Worm (Caenorhabditis elegans): Measurements from ENCODE around the gene T05H10.1.

DNA sequence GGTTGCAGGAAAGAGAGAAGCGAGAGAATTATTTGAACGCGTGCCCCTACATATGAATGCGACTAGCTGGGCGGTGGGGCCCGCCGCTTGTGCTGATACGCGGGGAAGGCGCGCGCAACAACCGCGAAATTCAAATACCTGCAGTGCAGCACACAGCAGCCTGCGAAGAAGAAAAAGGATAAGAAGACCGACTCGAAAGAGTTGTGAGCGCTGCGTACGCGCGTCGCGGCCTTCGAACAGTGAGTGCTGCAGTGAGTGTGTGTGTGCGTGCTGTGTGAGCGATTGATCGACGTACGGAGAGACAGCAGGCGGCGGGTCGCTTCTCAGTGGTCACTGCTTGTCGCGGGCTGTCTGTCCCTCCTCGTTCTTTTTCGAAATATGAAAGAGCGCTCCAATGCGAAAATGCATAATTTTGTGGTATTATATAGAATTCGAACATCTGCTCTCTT, 14.1 kb upstream of the T05H10.1 start:
- no peak for TF ChIP-seq ceh-82 (tag; optimal IDR thresholded peaks at IDR 0.05)
- TF ChIP-seq snpc-4 (tag; optimal IDR thresholded peaks at IDR 0.05) = no peak
